Fruit fly (Drosophila melanogaster): ENCODE measurements around the gene CG14073.

Gene CG14073

DNA sequence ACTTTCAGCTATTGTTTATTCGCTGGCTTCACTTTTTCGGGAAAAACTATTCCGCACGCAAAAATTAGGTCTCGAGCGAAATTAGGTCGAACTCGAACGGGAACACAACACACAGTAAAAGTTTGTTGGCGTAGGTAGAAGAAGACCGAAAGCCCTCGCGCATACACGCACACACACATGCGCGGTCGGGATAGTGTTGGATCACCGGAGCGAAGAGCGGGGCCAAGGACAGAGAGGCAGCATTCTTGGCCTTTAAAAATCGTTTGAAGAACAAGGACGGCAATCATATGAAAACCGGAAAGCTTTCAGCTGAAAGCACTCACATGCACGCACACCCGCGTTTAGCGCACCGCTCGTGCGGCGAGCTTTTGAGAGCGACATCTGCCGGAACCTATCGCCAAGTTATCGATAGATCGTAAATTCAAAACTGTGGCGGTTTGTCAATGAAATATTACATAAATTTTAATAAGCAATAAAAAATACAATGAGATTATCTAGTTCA lies 19.2 kb downstream of the CG14073 start, which contains the start of gene ftz-f1 (continued):
- no peak for TF ChIP-seq CG3065 (GFP tag; optimal IDR thresholded peaks at IDR 0.05)
- TF ChIP-seq CG43689 (GFP tag; IDR thresholded peaks at IDR 0.05), result no peak
- peak; percentile 50 for TF ChIP-seq CG3847 (GFP tag; IDR thresholded peaks at IDR 0.05)
- no peak for TF ChIP-seq Neu2 (GFP tag; optimal IDR thresholded peaks at IDR 0.05; ENCODE audit: borderline replicate concordance)
- peak; percentile 23 for TF ChIP-seq CG1647 (GFP tag; optimal IDR thresholded peaks at IDR 0.05)
- TF ChIP-seq CG9876 (GFP tag; optimal IDR thresholded peaks at IDR 0.05), result no peak
- TF ChIP-seq Deaf1 (tag; optimal IDR thresholded peaks at IDR 0.05), result peak; percentile 74
- peak; percentile 74; the same call in 2 of the 3 replicates for TF ChIP-seq CG6791 (GFP tag; IDR thresholded peaks at IDR 0.05; ENCODE audit: partially characterized antibody)
- no peak for TF ChIP-seq CG17361 (GFP tag; IDR thresholded peaks at IDR 0.05)
- TF ChIP-seq gcm (GFP tag; optimal IDR thresholded peaks at IDR 0.05), result peak; percentile 68
- 0 out of 3 replicates have a peak, but pooled peaks have one; percentile 27 for TF ChIP-seq CG2199 (GFP tag; IDR thresholded peaks at IDR 0.05)
- 0 out of 2 replicates have a peak, but pooled peaks have one; percentile 7 for TF ChIP-seq CG4360 (GFP tag; IDR thresholded peaks at IDR 0.05)
- no peak for TF ChIP-seq pnt (GFP tag; optimal IDR thresholded peaks at IDR 0.05)
- peak; percentile 69 for TF ChIP-seq YL-1 (GFP tag; optimal IDR thresholded peaks at IDR 0.05)
- no peak for TF ChIP-seq zen (tag; optimal IDR thresholded peaks at IDR 0.05)
- TF ChIP-seq CG13287 (GFP tag; IDR thresholded peaks at IDR 0.05; ENCODE audit: partially characterized antibody), result peak; percentile 93
- no peak for TF ChIP-seq CG10147 (GFP tag; optimal IDR thresholded peaks at IDR 0.05)
- TF ChIP-seq chif (GFP tag; optimal IDR thresholded peaks at IDR 0.05), result no peak
- TF ChIP-seq MTF-1 (GFP tag; optimal IDR thresholded peaks at IDR 0.05; ENCODE audit: borderline replicate concordance), result peak; percentile 18
- TF ChIP-seq CG7928 (GFP tag; optimal IDR thresholded peaks at IDR 0.05), result no peak
- no peak for TF ChIP-seq CG13424 (tag; optimal IDR thresholded peaks at IDR 0.05)
- TF ChIP-seq CG11560 (tag; IDR thresholded peaks at IDR 0.05), result no peak
- peak; percentile 94 for TF ChIP-seq bbx (GFP tag; IDR thresholded peaks at IDR 0.05; ENCODE audit: partially characterized antibody)
- TF ChIP-seq Dip2 (GFP tag; IDR thresholded peaks at IDR 0.05), result no peak
- no peak for TF ChIP-seq CG16863 (GFP tag; optimal IDR thresholded peaks at IDR 0.05)
- no peak for TF ChIP-seq CG11723 (GFP tag; optimal IDR thresholded peaks at IDR 0.05)
- TF ChIP-seq CG13775 (GFP tag; optimal IDR thresholded peaks at IDR 0.05), result peak; percentile 16
- no peak for TF ChIP-seq HLH3B (GFP tag; IDR thresholded peaks at IDR 0.05)
- peak; percentile 23 for TF ChIP-seq CG6683 (GFP tag; optimal IDR thresholded peaks at IDR 0.05)
- TF ChIP-seq CG16813 (GFP tag; IDR thresholded peaks at IDR 0.05; ENCODE audit: partially characterized antibody), result peak; percentile 72
- TF ChIP-seq CG9437 (GFP tag; optimal IDR thresholded peaks at IDR 0.05), result no peak
- peak; percentile 32 for TF ChIP-seq CG8290 (GFP tag; optimal IDR thresholded peaks at IDR 0.05)
- peak in 1 of 2 experiments; percentile 2 for TF ChIP-seq CG8290 (tag; optimal IDR thresholded peaks at IDR 0.05)
- peak; percentile 78 for TF ChIP-seq CG34224 (GFP tag; IDR thresholded peaks at IDR 0.05; ENCODE audit: partially characterized antibody)
- no peak for TF ChIP-seq CG15011 (GFP tag; optimal IDR thresholded peaks at IDR 0.05)
- TF ChIP-seq crp (GFP tag; optimal IDR thresholded peaks at IDR 0.05), result peak in 1 of 2 experiments; percentile 26
- no peak for TF ChIP-seq sima (GFP tag; optimal IDR thresholded peaks at IDR 0.05)
- no peak; the same call in 2 of the 3 replicates for TF ChIP-seq CG3726 (GFP tag; IDR thresholded peaks at IDR 0.05)
- no peak for TF ChIP-seq schlank (tag; optimal IDR thresholded peaks at IDR 0.05)
- TF ChIP-seq Bteb2 (GFP tag; optimal IDR thresholded peaks at IDR 0.05), result peak; percentile 17
- TF ChIP-seq lola (GFP tag; optimal IDR thresholded peaks at IDR 0.05), result no peak
- TF ChIP-seq repo (GFP tag; optimal IDR thresholded peaks at IDR 0.05), result no peak
- no peak for TF ChIP-seq en (GFP tag; optimal IDR thresholded peaks at IDR 0.05)
- TF ChIP-seq Dp (GFP tag; optimal IDR thresholded peaks at IDR 0.05), result peak; percentile 100
- TF ChIP-seq Atf-2 (GFP tag; optimal IDR thresholded peaks at IDR 0.05), result no peak
- TF ChIP-seq CG8478 (optimal IDR thresholded peaks at IDR 0.05), result peak; percentile 69
- TF ChIP-seq h (optimal IDR thresholded peaks at IDR 0.05), result no peak
- TF ChIP-seq kay (GFP tag; optimal IDR thresholded peaks at IDR 0.05), result no peak
- TF ChIP-seq phol (tag; optimal IDR thresholded peaks at IDR 0.05), result no peak
- TF ChIP-seq fd96Cb (tag; optimal IDR thresholded peaks at IDR 0.05), result no peak
- TF ChIP-seq CG31224 (GFP tag; IDR thresholded peaks at IDR 0.05), result no peak

Measured in whole organism, embryonic.